Fruit fly (Drosophila melanogaster) whole organism, embryonic: ENCODE results near the gene EndoGI.

Source experiments
- Awh ChIP-seq: fragments of 200-800 bp; sonication (Bioruptor generic); IDR thresholded peaks from 2 replicates; pipeline ENCODE4, ENCODE4 v1.3.6; 2022; ENCODE audit warnings: missing biosample characterization, missing genetic modification characterization
- Bgb ChIP-seq: fragments of 200-800 bp; sonication (Bioruptor generic); IDR thresholded peaks from 2 replicates; pipeline ENCODE4 v1.3.6; 2022; ENCODE audit warnings: missing biosample characterization, missing genetic modification characterization; ENCODE audit not compliant: partially characterized antibody
- Blimp-1 ChIP-seq: fragments of 200-800 bp; sonication (Bioruptor generic); optimal IDR thresholded peaks from 3 replicates; lab custom pipeline; 2018; ENCODE audit warnings: missing biosample characterization, missing genetic modification characterization, mild to moderate bottlenecking, moderate library complexity, missing genetic modification reagents
- Bteb2 ChIP-seq: fragments of 200-800 bp; sonication (Bioruptor generic); optimal IDR thresholded peaks from 2 replicates; lab custom pipeline; 2016; ENCODE audit warnings: missing biosample characterization, missing genetic modification characterization
- CG10147 ChIP-seq: fragments of 200-800 bp; sonication (Bioruptor generic); optimal IDR thresholded peaks from 2 replicates; lab custom pipeline; 2019; ENCODE audit warnings: missing biosample characterization, mild to moderate bottlenecking, missing genetic modification characterization, moderate library complexity
- CG1024 ChIP-seq: fragments of 200-800 bp; sonication (Bioruptor generic); IDR thresholded peaks from 2 replicates; pipeline ENCODE4 v1.3.6; 2022; ENCODE audit warnings: missing biosample characterization, missing genetic modification characterization
- CG10267 ChIP-seq: fragments of 200-800 bp; sonication (Bioruptor generic); optimal IDR thresholded peaks from 2 replicates; lab custom pipeline; 2018; ENCODE audit warnings: missing biosample characterization, mild to moderate bottlenecking, missing genetic modification characterization, moderate library complexity
- CG11504 ChIP-seq: fragments of 200-800 bp; sonication (Bioruptor generic); optimal IDR thresholded peaks from 3 replicates; lab custom pipeline; 2019; ENCODE audit warnings: missing biosample characterization, mild to moderate bottlenecking, missing genetic modification characterization, moderate library complexity
- CG11560 ChIP-seq: fragments of 200-800 bp; sonication (Bioruptor generic); IDR thresholded peaks from 3 replicates; pipeline ENCODE4 v1.3.6; 2022; ENCODE audit warnings: missing biosample characterization, missing genetic modification characterization
- CG12219 ChIP-seq: fragments of 200-800 bp; sonication (Bioruptor generic); optimal IDR thresholded peaks from 3 replicates; lab custom pipeline; 2018; ENCODE audit warnings: missing biosample characterization, mild to moderate bottlenecking, missing genetic modification characterization
- CG12299 ChIP-seq: fragments of 200-800 bp; sonication (Bioruptor generic); optimal IDR thresholded peaks from 2 replicates; lab custom pipeline; 2018; ENCODE audit warnings: missing biosample characterization, mild to moderate bottlenecking, missing genetic modification characterization
- CG14860 ChIP-seq: fragments of 200-800 bp; sonication (Bioruptor generic); IDR thresholded peaks from 3 replicates; pipeline ENCODE4 v1.3.6; 2022; ENCODE audit warnings: missing biosample characterization, missing genetic modification characterization; ENCODE audit not compliant: partially characterized antibody
- CG16813 ChIP-seq: fragments of 200-800 bp; sonication (Bioruptor generic); IDR thresholded peaks from 3 replicates; pipeline ENCODE4 v1.3.6; 2022; ENCODE audit warnings: missing biosample characterization, missing genetic modification characterization; ENCODE audit not compliant: partially characterized antibody
- CG2120 ChIP-seq: fragments of 200-800 bp; sonication (Bioruptor generic); optimal IDR thresholded peaks from 3 replicates; lab custom pipeline; 2016; ENCODE audit warnings: missing biosample characterization, missing genetic modification characterization
- CG2712 ChIP-seq: fragments of 200-800 bp; optimal IDR thresholded peaks from 3 replicates; lab custom pipeline; 2019; ENCODE audit warnings: missing biosample characterization, mild to moderate bottlenecking, missing genetic modification characterization, moderate library complexity
- CG2875 ChIP-seq: fragments of 200-800 bp; sonication (Bioruptor generic); optimal IDR thresholded peaks from 2 replicates; lab custom pipeline; 2017; ENCODE audit warnings: missing biosample characterization, mild to moderate bottlenecking, missing genetic modification characterization, missing genetic modification reagents
- CG3838 ChIP-seq: fragments of 200-800 bp; sonication (Bioruptor generic); optimal IDR thresholded peaks from 3 replicates; lab custom pipeline; 2016; ENCODE audit warnings: missing biosample characterization, missing genetic modification characterization
- CG4404 ChIP-seq: fragments of 200-800 bp; sonication (Bioruptor generic); IDR thresholded peaks from 2 replicates; pipeline ENCODE4 v1.3.6; 2022; ENCODE audit warnings: missing biosample characterization, missing genetic modification characterization
- CG6854 ChIP-seq: fragments of 200-800 bp; sonication (Bioruptor generic); optimal IDR thresholded peaks from 3 replicates; lab custom pipeline; 2017; ENCODE audit warnings: missing biosample characterization, mild to moderate bottlenecking, missing genetic modification characterization
- CG8359 ChIP-seq: fragments of 200-800 bp; sonication (Bioruptor generic); optimal IDR thresholded peaks from 2 replicates; lab custom pipeline; 2017; ENCODE audit warnings: missing biosample characterization, mild to moderate bottlenecking, missing genetic modification characterization, borderline replicate concordance
- CG9609 ChIP-seq: fragments of 200-800 bp; sonication (Bioruptor generic); optimal IDR thresholded peaks from 3 replicates; lab custom pipeline; 2016; ENCODE audit warnings: missing biosample characterization, missing genetic modification characterization
- Camta ChIP-seq: fragments of 200-800 bp; sonication (Bioruptor generic); optimal IDR thresholded peaks from 2 replicates; lab custom pipeline; 2016; ENCODE audit warnings: missing biosample characterization, missing genetic modification characterization
- Ets97D ChIP-seq: fragments of 200-800 bp; sonication (Bioruptor generic); optimal IDR thresholded peaks from 3 replicates; lab custom pipeline; 2016; ENCODE audit warnings: missing biosample characterization, missing genetic modification characterization
- Fer2 ChIP-seq: fragments of 200-800 bp; sonication (Bioruptor generic); optimal IDR thresholded peaks from 2 replicates; lab custom pipeline; 2018; ENCODE audit warnings: missing biosample characterization, mild to moderate bottlenecking, missing genetic modification characterization, moderate library complexity
- Gsc ChIP-seq: fragments of 200-800 bp; sonication (Bioruptor generic); IDR thresholded peaks from 2 replicates; pipeline ENCODE4 v1.3.6; 2022; ENCODE audit warnings: missing biosample characterization, missing genetic modification characterization
- H15 ChIP-seq: fragments of 200-800 bp; sonication (Bioruptor generic); IDR thresholded peaks from 3 replicates; pipeline ENCODE4 v1.3.6; 2022; ENCODE audit warnings: missing biosample characterization, missing genetic modification characterization
- HLH3B ChIP-seq: fragments of 200-800 bp; sonication (Bioruptor generic); IDR thresholded peaks from 2 replicates; pipeline ENCODE4 v1.3.6; 2022; ENCODE audit warnings: missing biosample characterization, missing genetic modification characterization
- HmgD ChIP-seq: fragments of 200-800 bp; sonication (Bioruptor generic); optimal IDR thresholded peaks from 3 replicates; lab custom pipeline; 2016; ENCODE audit warnings: missing biosample characterization, missing genetic modification characterization
- HmgZ ChIP-seq: fragments of 200-800 bp; sonication (Bioruptor generic); optimal IDR thresholded peaks from 2 replicates; lab custom pipeline; 2018; ENCODE audit warnings: missing biosample characterization, mild to moderate bottlenecking, missing genetic modification characterization
- Hr78 ChIP-seq, 2 experiments: fragments of 200-800 bp in 1 of 2; fragments of >200 bp in 1 of 2; sonication (Bioruptor generic) in 1 of 2; optimal IDR thresholded peaks; 2 replicates each; lab custom pipeline; 2017 to 2019; ENCODE audit warnings: missing biosample characterization in 2 of 2, missing genetic modification characterization in 2 of 2, mild to moderate bottlenecking in 1 of 2, moderate library complexity in 1 of 2
- NfI ChIP-seq: fragments of 200-800 bp; sonication (Bioruptor generic); optimal IDR thresholded peaks from 3 replicates; lab custom pipeline; 2018; ENCODE audit warnings: missing biosample characterization, mild to moderate bottlenecking, missing genetic modification characterization, moderate library complexity
- Six4 ChIP-seq: fragments of 200-800 bp; sonication (Bioruptor generic); optimal IDR thresholded peaks from 2 replicates; lab custom pipeline; 2016; ENCODE audit warnings: missing biosample characterization, missing genetic modification characterization
- Spps ChIP-seq: fragments of 200-800 bp; sonication (Bioruptor generic); optimal IDR thresholded peaks from 2 replicates; lab custom pipeline; 2018; ENCODE audit warnings: missing biosample characterization, mild to moderate bottlenecking, missing genetic modification characterization
- Ssrp ChIP-seq: fragments of 200-800 bp; sonication (Bioruptor generic); optimal IDR thresholded peaks from 2 replicates; lab custom pipeline; 2018; ENCODE audit warnings: missing biosample characterization, mild to moderate bottlenecking, missing genetic modification characterization, moderate library complexity
- cad ChIP-seq: fragments of >200 bp; optimal IDR thresholded peaks from 2 replicates; lab custom pipeline; 2017; ENCODE audit warnings: missing biosample characterization, missing genetic modification characterization
- fd102C ChIP-seq: fragments of 200-800 bp; sonication (Bioruptor generic); optimal IDR thresholded peaks from 2 replicates; lab custom pipeline; 2018; ENCODE audit warnings: missing biosample characterization, mild to moderate bottlenecking, missing genetic modification characterization, moderate library complexity
- fd64A ChIP-seq: fragments of 200-800 bp; sonication (Bioruptor generic); optimal IDR thresholded peaks from 3 replicates; lab custom pipeline; 2018; ENCODE audit warnings: missing biosample characterization, mild to moderate bottlenecking, missing genetic modification characterization
- gt ChIP-seq: fragments of 200-800 bp; sonication (Bioruptor generic); IDR thresholded peaks from 2 replicates; pipeline ENCODE4 v1.3.6; 2022; ENCODE audit warnings: missing biosample characterization, missing genetic modification characterization
- luna ChIP-seq: fragments of 200-800 bp; sonication (Bioruptor generic); optimal IDR thresholded peaks from 2 replicates; lab custom pipeline; 2016; ENCODE audit warnings: missing biosample characterization, missing genetic modification characterization
- nerfin-2 ChIP-seq: fragments of 200-800 bp; sonication (Bioruptor generic); IDR thresholded peaks from 2 replicates; pipeline ENCODE4 v1.3.6; 2022; ENCODE audit warnings: missing biosample characterization, missing genetic modification characterization; ENCODE audit not compliant: partially characterized antibody
- odd ChIP-seq: fragments of 200-800 bp; sonication (Bioruptor generic); optimal IDR thresholded peaks from 2 replicates; lab custom pipeline; 2017; ENCODE audit warnings: missing biosample characterization, mild to moderate bottlenecking, missing genetic modification characterization
- onecut ChIP-seq: fragments of 200-800 bp; sonication (Bioruptor generic); IDR thresholded peaks from 2 replicates; pipeline ENCODE4 v1.3.6; 2022; ENCODE audit warnings: missing biosample characterization, missing genetic modification characterization
- phol ChIP-seq: fragments of 200-800 bp; sonication (Bioruptor generic); optimal IDR thresholded peaks from 3 replicates; lab custom pipeline; 2018; ENCODE audit warnings: missing biosample characterization, mild to moderate bottlenecking, missing genetic modification characterization, moderate library complexity
- run ChIP-seq: fragments of 200-800 bp; sonication (Bioruptor generic); optimal IDR thresholded peaks from 3 replicates; lab custom pipeline; 2018; ENCODE audit warnings: missing biosample characterization, mild to moderate bottlenecking, missing genetic modification characterization
- sd ChIP-seq: fragments of 200-800 bp; sonication (Bioruptor generic); optimal IDR thresholded peaks from 3 replicates; lab custom pipeline; 2018; ENCODE audit warnings: missing biosample characterization, mild to moderate bottlenecking, missing genetic modification characterization, moderate library complexity
- sqz ChIP-seq: fragments of 200-800 bp; sonication (Bioruptor generic); optimal IDR thresholded peaks from 3 replicates; lab custom pipeline; 2018; ENCODE audit warnings: missing biosample characterization, mild to moderate bottlenecking, missing genetic modification characterization
- sug ChIP-seq: fragments of 200-800 bp; optimal IDR thresholded peaks from 2 replicates; lab custom pipeline; 2019; ENCODE audit warnings: missing biosample characterization, mild to moderate bottlenecking, missing genetic modification characterization, moderate library complexity
- tgo ChIP-seq: fragments of 200-800 bp; sonication (Bioruptor generic); IDR thresholded peaks from 3 replicates; pipeline ENCODE4 v1.3.6; 2022; ENCODE audit warnings: missing biosample characterization, missing genetic modification characterization
- ttk ChIP-seq: fragments of 200-800 bp; sonication (Bioruptor generic); IDR thresholded peaks from 2 replicates; pipeline ENCODE4 v2.1.2; 2022; ENCODE audit warnings: missing biosample characterization, missing genetic modification characterization
- twi ChIP-seq: fragments of 200-800 bp; optimal IDR thresholded peaks from 2 replicates; lab custom pipeline; 2019; ENCODE audit warnings: missing biosample characterization, mild to moderate bottlenecking, missing genetic modification characterization, moderate library complexity
- wdn ChIP-seq: fragments of 200-800 bp; sonication (Bioruptor generic); IDR thresholded peaks from 2 replicates; pipeline ENCODE4 v1.3.6; 2022; ENCODE audit warnings: missing biosample characterization, missing genetic modification characterization

Gene EndoGI

dm6 chr2L:16272730-16273129 lies 15.2 kb downstream of the EndoGI start (continued):
- no peak for TF ChIP-seq ttk (GFP tag; lab: Robert Waterston, UW)
- peak; percentile 18 for TF ChIP-seq CG11504
- TF ChIP-seq gt (GFP tag; lab: Robert Waterston, UW), result no peak
- no peak for TF ChIP-seq Gsc (GFP tag; lab: Robert Waterston, UW)
- TF ChIP-seq CG10267 (tag; lab: Kevin White, UChicago), result no peak
- peak; percentile 7 for TF ChIP-seq CG12299 (tag; lab: Kevin White, UChicago)
- TF ChIP-seq CG4404 (GFP tag; lab: Robert Waterston, UW), result no peak
- TF ChIP-seq CG2120, result no peak
- no peak for TF ChIP-seq CG16813 (GFP tag; lab: Robert Waterston, UW)
- peak; percentile 2 for TF ChIP-seq CG2712
- no peak for TF ChIP-seq cad
- no peak for TF ChIP-seq CG11560 (tag; lab: Robert Waterston, UW)
- no peak for TF ChIP-seq CG3838
- TF ChIP-seq CG8359, result no peak
- peak; percentile 30 for TF ChIP-seq sug (tag; lab: Kevin White, UChicago)
- peak; percentile 62 for TF ChIP-seq fd64A (GFP tag; lab: Kevin White, UChicago)
- TF ChIP-seq phol, result no peak
- TF ChIP-seq CG14860 (GFP tag; lab: Robert Waterston, UW), result no peak
- TF ChIP-seq HLH3B, result peak; percentile 11; the same call in 1 of the 2 replicates
- no peak for TF ChIP-seq CG12219
- TF ChIP-seq odd, result peak; percentile 64
- TF ChIP-seq Bteb2 (GFP tag; lab: Kevin White, UChicago), result no peak
- peak; percentile 65; the same call in 1 of the 2 replicates for TF ChIP-seq Awh (GFP tag; lab: Robert Waterston, UW)
- no peak for TF ChIP-seq fd102C (GFP tag; lab: Kevin White, UChicago)
- no peak for TF ChIP-seq Camta (GFP tag; lab: Kevin White, UChicago)
- no peak for TF ChIP-seq H15
- TF ChIP-seq CG1024 (GFP tag; lab: Robert Waterston, UW), result no peak
- no peak for TF ChIP-seq CG6854 (GFP tag; lab: Kevin White, UChicago)
- TF ChIP-seq CG10147 (GFP tag; lab: Kevin White, UChicago), result no peak
- TF ChIP-seq Bgb, result no peak
- TF ChIP-seq Hr78 (GFP tag; optimal IDR thresholded peaks at IDR 0.05; lab: Kevin White, UChicago), result no peak
- TF ChIP-seq Fer2 (tag; lab: Kevin White, UChicago), result peak; percentile 12
- no peak for TF ChIP-seq run (tag; lab: Kevin White, UChicago)
- TF ChIP-seq luna (GFP tag; lab: Kevin White, UChicago), result no peak
- TF ChIP-seq NfI (GFP tag; lab: Kevin White, UChicago), result no peak
- no peak for TF ChIP-seq CG9609
- TF ChIP-seq Six4 (GFP tag; lab: Kevin White, UChicago), result no peak
- TF ChIP-seq Spps (tag; lab: Kevin White, UChicago), result no peak
- no peak for TF ChIP-seq nerfin-2
- no peak for TF ChIP-seq Ets97D (GFP tag; lab: Kevin White, UChicago)
- peak; percentile 16 for TF ChIP-seq HmgZ (tag; lab: Kevin White, UChicago)
- TF ChIP-seq sqz (GFP tag; lab: Kevin White, UChicago), result no peak
- no peak for TF ChIP-seq HmgD (GFP tag; lab: Kevin White, UChicago)
- peak; percentile 27 for TF ChIP-seq twi (tag; lab: Kevin White, UChicago)
- no peak for TF ChIP-seq onecut
- TF ChIP-seq CG2875, result peak; percentile 44
- peak; percentile 91 for TF ChIP-seq sd (tag; lab: Kevin White, UChicago)
- no peak for TF ChIP-seq tgo (GFP tag; lab: Robert Waterston, UW)
- TF ChIP-seq Blimp-1 (GFP tag; lab: Kevin White, UChicago), result peak; percentile 29
- no peak for TF ChIP-seq Ssrp (tag; lab: Kevin White, UChicago)
- 0 out of 2 replicates have a peak, but pooled peaks have one; percentile 7 for TF ChIP-seq wdn (GFP tag; lab: Robert Waterston, UW)
